Worm (Caenorhabditis elegans) whole organism, L4/young adult: ENCODE data around the gene irld-12.
"Not testable (repeated sequence)": the region's sequence is repeated elsewhere in the genome, so short reads cannot be mapped to it uniquely, and the experiment has no call there.

Source experiments
- W03F9.2 ChIP-seq: fragments of 150-350 bp; optimal IDR thresholded peaks from 2 replicates; lab custom pipeline; 2014; ENCODE audit warnings: missing biosample characterization, missing genetic modification characterization
- him-1 ChIP-seq: sonication (generic microtip); optimal IDR thresholded peaks from 2 replicates; lab custom pipeline; 2016; ENCODE audit warnings: missing genotype, missing genetic modification reagents, missing genetic modification characterization, missing compliant biosample characterization

DNA sequence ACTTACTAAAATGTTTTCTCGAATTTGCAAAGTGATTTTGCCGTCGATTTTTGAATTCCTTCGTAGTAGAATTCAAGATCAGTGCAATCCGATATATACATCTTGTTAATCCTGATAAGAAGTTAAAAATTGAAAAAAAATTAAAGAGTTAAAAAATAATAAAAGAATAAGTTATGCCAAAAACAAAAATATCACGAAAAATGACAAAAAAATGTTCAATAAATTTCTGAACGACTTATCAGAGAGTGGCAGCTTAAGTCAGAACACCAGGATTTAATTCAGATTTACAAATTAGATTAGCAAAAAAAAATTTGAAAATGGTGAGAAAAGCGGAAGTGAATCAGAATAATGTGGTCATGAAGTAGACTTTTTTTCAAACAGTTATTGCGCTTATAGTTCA, 45.9 kb downstream of the irld-12 start, which contains the start of gene srw-123:
- TF ChIP-seq him-1, W03F9.2 (tag; lab: Kevin White, UChicago): not testable (repeated sequence)
